Worm (Caenorhabditis elegans) whole organism, L4 larva: Measurements from ENCODE around the gene paic-1.

Experiments
- F44E2.7 ChIP-seq: fragments of 200-800 bp; sonication (Bioruptor generic); IDR thresholded peaks from 2 replicates; pipeline ENCODE4 v2.1.2; 2022; ENCODE audit warnings: missing genetic modification characterization, missing compliant biosample characterization
- T26A8.4 ChIP-seq: fragments of 200-800 bp; sonication (Bioruptor generic); IDR thresholded peaks from 2 replicates; pipeline ENCODE4 v1.3.6; 2022; ENCODE audit warnings: missing genetic modification characterization, missing compliant biosample characterization

DNA sequence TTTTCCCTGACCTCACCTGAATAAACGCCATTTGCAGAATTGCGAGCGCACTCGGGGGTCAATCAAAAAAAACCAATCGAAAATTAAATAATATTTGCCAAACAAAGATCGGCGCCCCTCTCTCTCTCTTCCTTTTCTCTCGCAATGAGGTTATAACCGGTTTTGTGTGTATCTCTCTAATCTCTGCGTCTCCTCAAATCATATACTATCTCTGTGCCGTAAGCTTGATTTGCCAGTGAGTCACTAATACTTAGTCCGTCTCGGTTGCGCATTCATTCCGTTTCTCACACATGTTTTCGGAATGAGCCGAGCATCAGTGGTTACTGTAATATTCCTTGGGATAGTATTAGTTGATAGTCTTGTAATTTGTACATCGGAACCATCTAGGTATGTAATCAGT, 10.2 kb downstream of the paic-1 start:
- TF ChIP-seq T26A8.4 (GFP tag; lab: Robert Waterston, UW) (no peak), F44E2.7 (GFP tag; lab: Robert Waterston, UW) (no peak)
